Worm (Caenorhabditis elegans) whole organism, midembryonic: ENCODE data around the gene nhr-97.

Source experiments
- T22C8.4 ChIP-seq: fragments of 200-800 bp; sonication (Bioruptor generic); IDR thresholded peaks from 2 replicates; pipeline ENCODE4 v1.3.6; 2022; ENCODE audit warnings: missing genetic modification characterization, missing compliant biosample characterization
- cog-1 ChIP-seq: sonication (generic microtip); optimal IDR thresholded peaks from 2 replicates; lab custom pipeline; 2016; ENCODE audit warnings: missing genetic modification characterization, missing compliant biosample characterization
- flt-1 ChIP-seq: fragments of 200-800 bp; sonication (Bioruptor generic); IDR thresholded peaks from 2 replicates; pipeline ENCODE4 v1.3.6; 2022; ENCODE audit warnings: missing genetic modification characterization, missing compliant biosample characterization
- klf-2 ChIP-seq: fragments of 200-800 bp; sonication (Bioruptor generic); conservative IDR thresholded peaks from 2 replicates; pipeline ENCODE4 v1.3.6; 2022; ENCODE audit warnings: missing genetic modification reagents, missing genetic modification characterization, missing compliant biosample characterization
- med-1 ChIP-seq: sonication (generic microtip); optimal IDR thresholded peaks from 2 replicates; lab custom pipeline; 2017; ENCODE audit warnings: missing genetic modification characterization, mild to moderate bottlenecking, missing compliant biosample characterization, antibody characterized with exemption, missing genetic modification reagents; ENCODE audit not compliant: insufficient read depth
- ref-1 ChIP-seq: fragments of 200-800 bp; sonication (Bioruptor generic); conservative IDR thresholded peaks from 2 replicates; pipeline ENCODE4 v1.3.6; 2022; ENCODE audit warnings: missing genetic modification reagents, missing genetic modification characterization, missing compliant biosample characterization
- tab-1 ChIP-seq: fragments of 200-800 bp; sonication (Bioruptor generic); IDR thresholded peaks from 2 replicates; pipeline ENCODE4 v1.3.6; 2022; ENCODE audit warnings: missing genetic modification characterization, missing compliant biosample characterization
- ztf-23 ChIP-seq: fragments of 200-800 bp; sonication (Bioruptor generic); IDR thresholded peaks from 2 replicates; pipeline ENCODE4 v1.3.6; 2022; ENCODE audit warnings: missing genetic modification reagents, missing genetic modification characterization, missing compliant biosample characterization
- ztf-29 ChIP-seq: fragments of 200-800 bp; sonication (Bioruptor generic); IDR thresholded peaks from 2 replicates; pipeline ENCODE4 v1.3.6; 2022; ENCODE audit warnings: missing genetic modification reagents, missing genetic modification characterization, missing compliant biosample characterization

nhr-97 gene

DNA sequence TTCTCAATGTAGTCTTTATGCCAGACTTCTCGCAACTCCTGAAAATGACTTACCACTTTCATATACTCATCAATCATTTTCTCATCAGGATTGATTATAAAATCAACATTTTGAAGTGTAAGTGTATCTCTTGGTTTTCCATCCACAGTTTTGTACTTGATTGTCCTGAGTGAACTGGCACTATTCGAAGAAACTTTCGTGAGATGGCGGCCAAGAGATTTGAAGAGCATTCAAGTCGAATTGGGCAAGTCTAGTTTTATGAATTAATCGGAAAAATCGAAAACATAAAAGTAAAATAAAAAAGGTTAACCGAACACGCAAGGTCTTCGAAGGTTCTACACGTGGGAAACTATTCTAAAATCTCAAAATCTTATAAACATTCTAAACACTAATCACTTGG, 14.6 kb upstream of the nhr-97 start, which contains the start of gene C28D4.7:
TSS of gene C28D4.7 (minus strand) at position 265 of the 400 bp plus-strand sequence.
- no peak for TF ChIP-seq tab-1
- TF ChIP-seq ztf-29 (GFP tag; lab: Robert Waterston, UW): no peak
- TF ChIP-seq ztf-23: no peak
- TF ChIP-seq klf-2 (GFP tag; lab: Robert Waterston, UW): no peak
- TF ChIP-seq T22C8.4 (GFP tag; lab: Robert Waterston, UW): no peak
- no peak for TF ChIP-seq ref-1 (GFP tag; lab: Robert Waterston, UW)
- no peak for TF ChIP-seq flt-1 (GFP tag; lab: Robert Waterston, UW)
- TF ChIP-seq med-1 (GFP tag; lab: Kevin White, UChicago): no peak

ce11 chrIV:9744905-9745304, 12.5 kb upstream of the nhr-97 start, which contains the start of gene C28D4.4:
Gene C28D4.4 (minus strand): TSS chrIV:9745005.
- TF ChIP-seq cog-1 (tag; lab: Kevin White, UChicago): no peak
- TF ChIP-seq ztf-23: no peak
- no peak for TF ChIP-seq ztf-29 (GFP tag; lab: Robert Waterston, UW)
- TF ChIP-seq med-1 (GFP tag; lab: Kevin White, UChicago): no peak
- no peak for TF ChIP-seq T22C8.4 (GFP tag; lab: Robert Waterston, UW)
- TF ChIP-seq ref-1 (GFP tag; lab: Robert Waterston, UW): no peak
- no peak for TF ChIP-seq tab-1
- TF ChIP-seq klf-2 (GFP tag; lab: Robert Waterston, UW): no peak
- no peak for TF ChIP-seq flt-1 (GFP tag; lab: Robert Waterston, UW)

- TF ChIP-seq ztf-23 (no peak), med-1 (GFP tag; lab: Kevin White, UChicago) (no peak), klf-2 (GFP tag; lab: Robert Waterston, UW) (no peak), T22C8.4 (GFP tag; lab: Robert Waterston, UW) (no peak), flt-1 (GFP tag; lab: Robert Waterston, UW) (no peak), tab-1 (no peak), ztf-29 (GFP tag; lab: Robert Waterston, UW) (no peak), cog-1 (tag; lab: Kevin White, UChicago) (no peak), ref-1 (GFP tag; lab: Robert Waterston, UW) (no peak)
Measured at ce11 chrIV:9746762-9747161, 10.7 kb upstream of the nhr-97 start, which contains the start of gene C28D4.5. Gene C28D4.5 (minus strand): TSS chrIV:9746862.

ce11 chrIV:9748342-9748741, 9.1 kb upstream of the nhr-97 start, which contains the start of gene C28D4.8:
Gene C28D4.8 (minus strand): TSS chrIV:9748442.
- TF ChIP-seq ztf-29 (GFP tag; lab: Robert Waterston, UW) (no peak), tab-1 (no peak), ref-1 (GFP tag; lab: Robert Waterston, UW) (no peak), T22C8.4 (GFP tag; lab: Robert Waterston, UW) (no peak), klf-2 (GFP tag; lab: Robert Waterston, UW) (no peak), cog-1 (tag; lab: Kevin White, UChicago) (no peak), ztf-23 (no peak), med-1 (GFP tag; lab: Kevin White, UChicago) (no peak), flt-1 (GFP tag; lab: Robert Waterston, UW) (no peak)

DNA sequence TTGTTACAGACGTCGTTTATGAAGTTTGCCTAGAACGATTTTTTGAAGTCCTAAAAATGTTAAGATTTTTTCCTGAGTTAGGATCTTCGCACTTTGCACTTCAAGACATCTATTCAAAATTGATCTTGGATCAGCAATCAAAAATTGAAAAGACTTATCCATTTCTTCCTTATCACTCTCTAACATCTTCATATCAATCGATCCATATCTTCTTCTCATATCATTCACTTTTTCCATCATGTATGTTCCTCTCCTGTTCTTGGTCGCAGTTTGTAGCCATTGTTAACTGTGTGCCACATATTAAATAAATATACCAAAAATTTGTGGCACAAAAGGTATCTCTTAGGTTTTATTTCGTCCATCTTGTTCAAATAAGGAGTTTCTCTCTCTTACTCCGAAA, 1.7 kb upstream of the nhr-97 start:
- TF ChIP-seq med-1 (GFP tag; lab: Kevin White, UChicago): no peak
- TF ChIP-seq tab-1: no peak
- TF ChIP-seq ztf-23: no peak
- no peak for TF ChIP-seq ztf-29 (GFP tag; lab: Robert Waterston, UW)
- no peak for TF ChIP-seq ref-1 (GFP tag; lab: Robert Waterston, UW)
- TF ChIP-seq T22C8.4 (GFP tag; lab: Robert Waterston, UW): no peak
- TF ChIP-seq klf-2 (GFP tag; lab: Robert Waterston, UW): no peak
- no peak for TF ChIP-seq flt-1 (GFP tag; lab: Robert Waterston, UW)
- TF ChIP-seq cog-1 (tag; lab: Kevin White, UChicago): no peak

ce11 chrIV:9756647-9757424, 605 bp upstream of the nhr-97 start:
- TF ChIP-seq klf-2 (GFP tag; lab: Robert Waterston, UW): no peak
- no peak for TF ChIP-seq ztf-23
- no peak for TF ChIP-seq ref-1 (GFP tag; lab: Robert Waterston, UW)
- TF ChIP-seq flt-1 (GFP tag; lab: Robert Waterston, UW): no peak
- TF ChIP-seq cog-1 (tag; lab: Kevin White, UChicago): no peak
- no peak for TF ChIP-seq T22C8.4 (GFP tag; lab: Robert Waterston, UW)
- no peak for TF ChIP-seq ztf-29 (GFP tag; lab: Robert Waterston, UW)
- TF ChIP-seq med-1 (GFP tag; lab: Kevin White, UChicago): no peak
- TF ChIP-seq tab-1: no peak

ce11 chrIV:9761751-9762150, 4.3 kb downstream of the nhr-97 start:
- TF ChIP-seq ztf-29 (GFP tag; lab: Robert Waterston, UW) (no peak), med-1 (GFP tag; lab: Kevin White, UChicago) (no peak), tab-1 (no peak), ref-1 (GFP tag; lab: Robert Waterston, UW) (no peak), T22C8.4 (GFP tag; lab: Robert Waterston, UW) (no peak), cog-1 (tag; lab: Kevin White, UChicago) (no peak), flt-1 (GFP tag; lab: Robert Waterston, UW) (no peak), ztf-23 (no peak), klf-2 (GFP tag; lab: Robert Waterston, UW) (no peak)

ce11 chrIV:9762667-9763173, 5.3 kb downstream of the nhr-97 start:
- TF ChIP-seq med-1 (GFP tag; lab: Kevin White, UChicago): no peak
- TF ChIP-seq ztf-29 (GFP tag; lab: Robert Waterston, UW): no peak
- TF ChIP-seq ref-1 (GFP tag; lab: Robert Waterston, UW): no peak
- no peak for TF ChIP-seq tab-1
- TF ChIP-seq klf-2 (GFP tag; lab: Robert Waterston, UW): no peak
- TF ChIP-seq flt-1 (GFP tag; lab: Robert Waterston, UW): no peak
- TF ChIP-seq cog-1 (tag; lab: Kevin White, UChicago): no peak
- TF ChIP-seq T22C8.4 (GFP tag; lab: Robert Waterston, UW): no peak
- TF ChIP-seq ztf-23: no peak
